Worm (Caenorhabditis elegans) whole organism, young adult: ENCODE results near the gene K06H7.8.

Source experiments
- F57A8.1 ChIP-seq: fragments of 200-800 bp; sonication (Bioruptor generic); optimal IDR thresholded peaks from 2 replicates; lab custom pipeline; 2018; ENCODE audit warnings: mild to moderate bottlenecking, missing genetic modification characterization, moderate library complexity, missing compliant biosample characterization
- T26A5.8 ChIP-seq: sonication (generic microtip); optimal IDR thresholded peaks from 2 replicates; lab custom pipeline; 2016; ENCODE audit warnings: missing genetic modification characterization, missing compliant biosample characterization
- dpl-1 ChIP-seq: fragments of 150-350 bp; optimal IDR thresholded peaks from 2 replicates; lab custom pipeline; 2014; ENCODE audit warnings: missing biosample characterization, missing genetic modification reagents, missing genetic modification characterization
- madf-8 ChIP-seq: fragments of 200-800 bp; sonication (Bioruptor generic); conservative IDR thresholded peaks from 2 replicates; pipeline ENCODE4 v1.3.6; 2022; ENCODE audit warnings: missing genetic modification reagents, missing genetic modification characterization, missing compliant biosample characterization
- nfya-2 ChIP-seq: fragments of 200-800 bp; sonication (Bioruptor generic); IDR thresholded peaks from 2 replicates; pipeline ENCODE4 v1.3.6; 2022; ENCODE audit warnings: missing genetic modification reagents, missing genetic modification characterization, missing compliant biosample characterization
- nhr-179 ChIP-seq: sonication (generic microtip); optimal IDR thresholded peaks from 2 replicates; lab custom pipeline; 2016; ENCODE audit warnings: mild to moderate bottlenecking, missing genetic modification characterization, missing compliant biosample characterization
- snpc-4 ChIP-seq, 5 experiments: fragments of 150-350 bp in 1 of 5; sonication (generic microtip) in 4 of 5; optimal IDR thresholded peaks; 2 replicates each; lab custom pipeline; 2014 to 2018; ENCODE audit warnings: missing genetic modification characterization in 5 of 5, missing biosample characterization in 3 of 5, antibody characterized with exemption in 2 of 5, mild to moderate bottlenecking in 2 of 5, missing compliant biosample characterization in 2 of 5, missing genotype in 2 of 5, moderate library complexity in 2 of 5, missing genetic modification reagents in 1 of 5
- ztf-28 ChIP-seq: fragments of 200-800 bp; sonication (Bioruptor generic); IDR thresholded peaks from 2 replicates; pipeline ENCODE4 v1.3.6; 2022; ENCODE audit warnings: missing genetic modification reagents, missing genetic modification characterization, missing compliant biosample characterization
- ztf-3 ChIP-seq: fragments of 200-800 bp; sonication (Bioruptor generic); optimal IDR thresholded peaks from 2 replicates; lab custom pipeline; 2018; ENCODE audit warnings: mild to moderate bottlenecking, missing genetic modification characterization, missing compliant biosample characterization

ce11 chrIII:8137777-8138176, 39.8 kb upstream of the K06H7.8 start, which contains the start of gene hsp-12.2:
- no peak for TF ChIP-seq snpc-4 (GFP tag; optimal IDR thresholded peaks at IDR 0.05; lab: Kevin White, UChicago)
- no peak for TF ChIP-seq snpc-4 (tag; optimal IDR thresholded peaks at IDR 0.05; lab: Kevin White, UChicago)
- TF ChIP-seq nhr-179 (tag; lab: Kevin White, UChicago): no peak
- no peak for TF ChIP-seq nfya-2 (GFP tag; lab: Robert Waterston, UW)
- TF ChIP-seq madf-8 (GFP tag; lab: Robert Waterston, UW): no peak
- TF ChIP-seq F57A8.1 (GFP tag; lab: Kevin White, UChicago): no peak
- TF ChIP-seq ztf-28 (GFP tag; lab: Robert Waterston, UW): no peak
- TF ChIP-seq dpl-1: no peak
- no peak for TF ChIP-seq T26A5.8 (tag; lab: Kevin White, UChicago)
- TF ChIP-seq ztf-3 (GFP tag; lab: Kevin White, UChicago): no peak
